Worm (Caenorhabditis elegans): ENCODE data around the gene str-116.

The str-116 gene

DNA sequence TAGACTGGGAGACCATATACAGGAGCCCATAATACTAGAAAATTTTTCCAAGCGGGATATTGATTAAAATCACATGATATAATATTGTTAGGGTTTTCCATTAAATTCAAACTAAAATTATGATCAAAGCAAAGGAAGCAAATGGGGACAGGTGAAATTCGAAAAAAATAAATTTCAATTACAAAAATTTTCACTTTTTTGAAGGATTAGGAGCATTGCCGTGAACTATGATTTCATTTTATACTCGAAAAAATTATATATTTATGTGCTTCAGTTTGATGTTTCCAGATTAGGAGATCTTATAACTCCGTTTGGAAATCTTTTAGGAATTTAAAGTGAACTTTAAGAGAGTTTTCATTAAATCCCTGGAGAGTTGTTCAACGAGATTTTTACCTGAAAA lies 6.2 kb upstream of the str-116 start, which contains the start of gene F07B10.7:
Gene F07B10.7 (minus strand): TSS at position 101 of the 400 bp plus-strand sequence.
- no peak for TF ChIP-seq cog-1 (tag; optimal IDR thresholded peaks at IDR 0.05)
- no peak for TF ChIP-seq ztf-29 (GFP tag; IDR thresholded peaks at IDR 0.05)
- no peak for TF ChIP-seq flt-1 (GFP tag; IDR thresholded peaks at IDR 0.05)
- no peak for TF ChIP-seq tab-1 (GFP tag; IDR thresholded peaks at IDR 0.05)
- no peak for TF ChIP-seq med-1 (GFP tag; optimal IDR thresholded peaks at IDR 0.05; ENCODE audit: insufficient read depth)
- TF ChIP-seq ref-1 (GFP tag; conservative IDR thresholded peaks at IDR 0.05), result no peak
- TF ChIP-seq ztf-23 (GFP tag; IDR thresholded peaks at IDR 0.05), result no peak
- no peak for TF ChIP-seq klf-2 (GFP tag; conservative IDR thresholded peaks at IDR 0.05)
- TF ChIP-seq T22C8.4 (GFP tag; IDR thresholded peaks at IDR 0.05), result no peak

DNA sequence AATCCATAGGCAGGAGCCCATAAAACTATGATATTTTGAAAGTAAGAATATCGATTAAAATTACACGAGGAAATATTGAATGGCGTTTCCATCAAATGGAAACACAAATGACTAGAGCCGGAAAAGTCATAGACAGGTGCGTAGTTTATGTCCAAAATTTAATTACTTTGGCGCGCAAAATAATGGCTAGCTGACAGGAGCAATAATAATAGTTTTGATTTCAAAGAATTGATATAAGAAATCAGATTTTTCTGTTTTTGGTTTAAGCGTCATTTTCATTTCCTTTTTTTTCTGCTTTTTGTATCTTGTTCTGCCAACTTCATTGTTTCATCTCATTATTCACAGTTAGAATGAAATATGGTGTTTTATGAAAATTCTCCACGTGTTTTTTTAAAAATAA lies 3.8 kb upstream of the str-116 start, which contains the start of gene F07B10.4:
Gene F07B10.4 (minus strand): TSS at position 101 of the 400 bp plus-strand sequence.
- TF ChIP-seq flt-1 (GFP tag; IDR thresholded peaks at IDR 0.05) (no peak), klf-2 (GFP tag; conservative IDR thresholded peaks at IDR 0.05) (no peak), T22C8.4 (GFP tag; IDR thresholded peaks at IDR 0.05) (no peak), med-1 (GFP tag; optimal IDR thresholded peaks at IDR 0.05; ENCODE audit: insufficient read depth) (no peak), tab-1 (GFP tag; IDR thresholded peaks at IDR 0.05) (no peak), ref-1 (GFP tag; conservative IDR thresholded peaks at IDR 0.05) (no peak), cog-1 (tag; optimal IDR thresholded peaks at IDR 0.05) (no peak), ztf-23 (GFP tag; IDR thresholded peaks at IDR 0.05) (no peak), ztf-29 (GFP tag; IDR thresholded peaks at IDR 0.05) (no peak)

DNA sequence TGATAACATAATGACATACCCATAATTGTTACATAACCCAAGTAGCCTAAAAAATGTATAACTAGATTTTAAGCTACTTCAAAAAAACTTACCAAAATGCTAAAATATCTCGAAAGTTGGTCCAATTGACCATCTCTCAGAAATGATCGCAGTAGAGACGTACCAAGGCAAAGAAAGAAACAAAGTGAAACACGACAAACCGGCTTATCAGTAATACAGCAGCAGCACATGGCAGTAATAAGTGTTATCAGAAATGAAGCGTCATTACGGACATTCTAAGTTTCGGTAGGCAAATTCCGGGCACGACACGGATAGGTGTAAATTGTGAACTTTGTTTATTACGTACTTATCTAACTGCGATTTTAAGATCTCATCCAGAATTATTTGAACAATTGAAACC lies 1.3 kb upstream of the str-116 start, which contains the start of gene cln-3.1:
Gene cln-3.1 (minus strand): TSS at position 171 of the 400 bp plus-strand sequence.
- TF ChIP-seq cog-1 (tag; optimal IDR thresholded peaks at IDR 0.05), result no peak

DNA sequence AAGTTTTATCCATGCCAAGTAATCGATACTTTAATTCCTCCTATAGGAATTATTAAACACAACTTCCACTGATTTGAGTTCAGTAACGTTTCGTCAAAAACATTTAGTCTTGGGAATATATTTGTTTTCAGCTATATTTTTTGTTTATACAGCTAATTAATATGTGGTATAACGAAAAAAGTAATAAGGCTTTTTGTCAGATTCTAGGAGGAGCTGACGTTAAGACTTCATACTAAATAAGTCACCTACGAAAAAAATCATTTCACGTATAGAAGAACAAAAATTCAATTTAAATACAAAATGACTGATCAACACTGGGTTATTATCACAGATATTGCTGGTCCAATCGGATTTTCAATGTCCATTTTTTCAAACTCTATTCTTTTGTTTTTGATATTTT lies 2.0 kb downstream of the str-116 start, which contains the start of gene str-115:
Gene str-115 (plus strand): TSS at position 301 of the 400 bp plus-strand sequence.
- TF ChIP-seq med-1 (GFP tag; optimal IDR thresholded peaks at IDR 0.05; ENCODE audit: insufficient read depth) (no peak), T22C8.4 (GFP tag; IDR thresholded peaks at IDR 0.05) (no peak), tab-1 (GFP tag; IDR thresholded peaks at IDR 0.05) (no peak), flt-1 (GFP tag; IDR thresholded peaks at IDR 0.05) (no peak), cog-1 (tag; optimal IDR thresholded peaks at IDR 0.05) (no peak), ref-1 (GFP tag; conservative IDR thresholded peaks at IDR 0.05) (no peak), ztf-29 (GFP tag; IDR thresholded peaks at IDR 0.05) (no peak), ztf-23 (GFP tag; IDR thresholded peaks at IDR 0.05) (no peak), klf-2 (GFP tag; conservative IDR thresholded peaks at IDR 0.05) (no peak)

DNA sequence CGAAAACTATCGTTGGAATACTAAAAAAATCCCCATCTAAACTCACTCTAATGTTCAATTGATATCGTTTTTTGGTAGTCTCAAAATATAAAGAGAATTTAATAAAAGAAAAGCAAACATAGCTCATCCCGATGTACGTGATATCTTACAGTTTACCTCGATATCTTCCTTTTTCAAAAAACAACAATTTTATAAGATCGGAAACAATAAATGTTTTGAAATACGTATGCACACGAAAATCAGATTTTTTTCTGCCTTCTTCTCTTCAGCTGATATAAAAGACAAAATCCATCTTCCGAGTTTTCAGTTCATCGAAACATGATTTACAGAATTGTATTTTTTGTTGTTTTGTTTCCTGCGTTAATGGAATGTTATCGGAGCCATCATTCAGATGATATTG lies 4.3 kb downstream of the str-116 start, which contains the start of gene clec-222:
Gene clec-222 (plus strand): TSS at position 301 of the 400 bp plus-strand sequence.
- TF ChIP-seq klf-2 (GFP tag; conservative IDR thresholded peaks at IDR 0.05) (no peak), cog-1 (tag; optimal IDR thresholded peaks at IDR 0.05) (no peak), med-1 (GFP tag; optimal IDR thresholded peaks at IDR 0.05; ENCODE audit: insufficient read depth) (no peak), ref-1 (GFP tag; conservative IDR thresholded peaks at IDR 0.05) (no peak), ztf-23 (GFP tag; IDR thresholded peaks at IDR 0.05) (no peak), flt-1 (GFP tag; IDR thresholded peaks at IDR 0.05) (no peak), ztf-29 (GFP tag; IDR thresholded peaks at IDR 0.05) (no peak), T22C8.4 (GFP tag; IDR thresholded peaks at IDR 0.05) (no peak), tab-1 (GFP tag; IDR thresholded peaks at IDR 0.05) (no peak)

DNA sequence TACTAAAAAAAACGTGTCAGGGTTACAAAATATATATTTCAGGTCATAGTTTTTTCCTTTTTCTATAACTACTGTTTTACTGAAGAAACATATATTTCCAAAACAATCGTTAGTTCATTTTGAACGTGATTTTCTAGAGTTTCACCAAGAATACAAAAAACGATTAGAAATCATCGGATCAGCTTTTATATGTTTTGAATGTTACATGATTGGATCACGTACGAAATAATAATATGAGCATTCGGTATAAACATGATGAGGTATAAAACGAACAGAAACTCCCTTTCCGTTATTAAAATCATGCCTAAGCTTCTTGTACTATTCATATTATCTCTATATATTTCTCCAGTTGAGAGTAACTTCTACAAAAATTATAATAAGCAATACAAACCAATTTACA lies 6.1 kb downstream of the str-116 start, which contains the start of gene clec-223:
Gene clec-223 (plus strand): TSS at position 301 of the 400 bp plus-strand sequence.
- no peak for TF ChIP-seq flt-1 (GFP tag; IDR thresholded peaks at IDR 0.05)
- TF ChIP-seq klf-2 (GFP tag; conservative IDR thresholded peaks at IDR 0.05), result no peak
- TF ChIP-seq tab-1 (GFP tag; IDR thresholded peaks at IDR 0.05), result no peak
- no peak for TF ChIP-seq ztf-29 (GFP tag; IDR thresholded peaks at IDR 0.05)
- TF ChIP-seq ref-1 (GFP tag; conservative IDR thresholded peaks at IDR 0.05), result no peak
- TF ChIP-seq med-1 (GFP tag; optimal IDR thresholded peaks at IDR 0.05; ENCODE audit: insufficient read depth), result no peak
- no peak for TF ChIP-seq T22C8.4 (GFP tag; IDR thresholded peaks at IDR 0.05)
- no peak for TF ChIP-seq cog-1 (tag; optimal IDR thresholded peaks at IDR 0.05)
- TF ChIP-seq ztf-23 (GFP tag; IDR thresholded peaks at IDR 0.05), result no peak

DNA sequence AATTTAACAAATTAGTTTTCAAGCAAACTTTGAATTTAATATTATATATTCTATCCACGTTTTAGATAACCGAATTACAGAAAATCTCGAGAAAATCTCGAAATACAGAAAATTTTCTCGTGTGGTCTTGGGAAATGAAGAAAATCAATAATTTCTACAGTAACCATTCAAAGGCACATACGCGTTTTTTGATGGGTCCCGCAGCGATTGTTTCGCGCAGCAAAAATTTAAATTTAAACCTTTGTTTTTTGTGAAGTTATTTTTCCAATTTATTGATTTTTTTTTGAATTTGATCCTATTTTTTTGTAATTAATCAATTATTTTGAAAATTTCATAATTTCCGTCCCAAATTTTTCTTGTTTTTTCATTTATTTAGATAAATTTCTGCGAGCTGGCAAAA lies 12.8 kb downstream of the str-116 start:
- TF ChIP-seq T22C8.4 (GFP tag; IDR thresholded peaks at IDR 0.05) (peak; percentile 62), cog-1 (tag; optimal IDR thresholded peaks at IDR 0.05) (no peak), ztf-29 (GFP tag; IDR thresholded peaks at IDR 0.05) (no peak), klf-2 (GFP tag; conservative IDR thresholded peaks at IDR 0.05) (no peak), med-1 (GFP tag; optimal IDR thresholded peaks at IDR 0.05; ENCODE audit: insufficient read depth) (no peak)

DNA sequence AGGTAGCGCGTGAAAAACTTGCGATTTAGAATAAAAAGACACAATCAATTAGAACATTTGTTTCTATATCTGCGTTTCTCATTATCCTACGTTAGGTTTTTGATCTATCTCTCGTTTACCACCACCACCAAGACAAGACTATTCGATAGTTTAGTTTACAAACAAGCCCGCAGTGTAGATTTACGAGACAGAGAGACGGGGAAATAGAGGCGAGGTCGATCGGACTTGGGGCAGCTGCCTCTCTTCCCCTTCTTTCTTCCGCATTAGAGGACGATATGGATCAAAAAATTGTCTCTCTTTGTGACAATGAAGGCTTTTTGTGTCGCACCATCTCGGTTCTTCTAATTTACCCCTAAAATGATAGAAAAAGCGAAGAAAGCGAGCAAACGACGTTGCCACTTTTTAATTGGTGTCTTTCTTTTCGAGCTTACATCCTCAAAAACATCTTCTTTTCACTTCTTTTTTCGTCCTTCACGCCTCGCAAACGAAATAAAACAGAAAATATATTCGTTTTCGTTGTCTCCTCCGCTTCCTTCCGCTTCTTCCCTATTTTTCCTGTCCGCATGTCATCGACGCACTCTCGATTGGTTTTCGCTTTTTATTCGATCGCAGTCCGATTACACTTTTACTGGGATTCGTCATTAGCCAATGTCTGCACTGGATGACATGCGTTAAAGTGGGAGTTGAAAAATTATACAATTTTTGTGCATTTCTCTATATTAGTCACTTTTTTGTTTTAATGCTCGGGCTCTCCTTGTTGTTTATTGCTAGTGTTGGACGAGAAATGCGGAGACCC lies 14.8 kb downstream of the str-116 start:
- TF ChIP-seq ref-1 (GFP tag; conservative IDR thresholded peaks at IDR 0.05), result no peak
- TF ChIP-seq cog-1 (tag; optimal IDR thresholded peaks at IDR 0.05), result peak; percentile 55
- TF ChIP-seq tab-1 (GFP tag; IDR thresholded peaks at IDR 0.05), result no peak
- TF ChIP-seq ztf-23 (GFP tag; IDR thresholded peaks at IDR 0.05), result no peak
- 0 out of 2 replicates have a peak, but pooled peaks have one; percentile 11 for TF ChIP-seq ztf-29 (GFP tag; IDR thresholded peaks at IDR 0.05)

DNA sequence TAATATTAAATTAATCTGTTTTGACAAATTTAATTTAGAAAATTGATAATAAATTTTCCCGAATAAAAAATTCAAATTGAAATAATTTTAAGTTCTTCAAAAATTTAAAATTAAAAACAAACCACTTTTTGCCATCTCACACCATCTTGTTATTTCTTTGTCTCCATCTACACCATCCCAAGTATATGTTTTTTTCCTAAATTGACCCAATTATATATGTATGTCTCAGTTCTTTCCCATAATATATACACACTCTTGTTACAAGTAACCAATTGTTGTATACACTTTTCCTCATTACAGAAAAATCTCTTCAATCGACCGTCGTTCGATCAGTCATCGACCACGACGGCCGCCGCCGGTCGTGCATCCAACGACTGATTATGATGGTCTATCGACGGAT lies 15.5 kb downstream of the str-116 start, which contains the start of gene gly-20:
Gene gly-20 (plus strand): TSS at position 301 of the 400 bp plus-strand sequence.
- TF ChIP-seq med-1 (GFP tag; optimal IDR thresholded peaks at IDR 0.05; ENCODE audit: insufficient read depth) (no peak), flt-1 (GFP tag; IDR thresholded peaks at IDR 0.05) (no peak), ref-1 (GFP tag; conservative IDR thresholded peaks at IDR 0.05) (no peak), ztf-29 (GFP tag; IDR thresholded peaks at IDR 0.05) (no peak), T22C8.4 (GFP tag; IDR thresholded peaks at IDR 0.05) (no peak), klf-2 (GFP tag; conservative IDR thresholded peaks at IDR 0.05) (no peak), tab-1 (GFP tag; IDR thresholded peaks at IDR 0.05) (no peak), cog-1 (tag; optimal IDR thresholded peaks at IDR 0.05) (no peak), ztf-23 (GFP tag; IDR thresholded peaks at IDR 0.05) (no peak)
